Fruit fly (Drosophila melanogaster): Measurements from ENCODE around the gene CG43861.

The CG43861 gene

dm6 chr2L:19932523-19932922 is 84.6 kb downstream of the CG43861 start:
- TF ChIP-seq EcR (GFP tag; optimal IDR thresholded peaks at IDR 0.05) (no peak), CG4496 (GFP tag; IDR thresholded peaks at IDR 0.05) (no peak), CG9948 (tag; optimal IDR thresholded peaks at IDR 0.05) (no peak), CG10348 (GFP tag; IDR thresholded peaks at IDR 0.05) (no peak), rn (GFP tag; IDR thresholded peaks at IDR 0.05) (no peak), gl (tag; optimal IDR thresholded peaks at IDR 0.05) (no peak), CG8159 (tag; optimal IDR thresholded peaks at IDR 0.05) (no peak), D1 (tag; optimal IDR thresholded peaks at IDR 0.05) (no peak), Pif1B (GFP tag; optimal IDR thresholded peaks at IDR 0.05) (no peak), CG34367 (tag; optimal IDR thresholded peaks at IDR 0.05) (no peak), CG32121 (GFP tag; IDR thresholded peaks at IDR 0.05) (no peak), CG17806 (tag; optimal IDR thresholded peaks at IDR 0.05) (no peak), CG14655 (GFP tag; optimal IDR thresholded peaks at IDR 0.05) (no peak), Pif1A (GFP tag; optimal IDR thresholded peaks at IDR 0.05) (no peak)

- peak; percentile 38 for TF ChIP-seq CG15710 (tag; optimal IDR thresholded peaks at IDR 0.05)
- TF ChIP-seq CG9948 (tag; optimal IDR thresholded peaks at IDR 0.05), result peak; percentile 0
- TF ChIP-seq CG13204 (GFP tag; optimal IDR thresholded peaks at IDR 0.05), result no peak
- TF ChIP-seq CG4496 (GFP tag; IDR thresholded peaks at IDR 0.05), result peak; percentile 33; the same call in 1 of the 3 replicates
- no peak for TF ChIP-seq CG10348 (GFP tag; IDR thresholded peaks at IDR 0.05)
- TF ChIP-seq CG8159 (tag; optimal IDR thresholded peaks at IDR 0.05), result peak; percentile 33
- TF ChIP-seq Ets98B (GFP tag; IDR thresholded peaks at IDR 0.05), result no peak
- peak; percentile 25 for TF ChIP-seq Pif1B (GFP tag; optimal IDR thresholded peaks at IDR 0.05)
- peak; percentile 6 for TF ChIP-seq Pif1A (GFP tag; optimal IDR thresholded peaks at IDR 0.05)
These were observed 87.0 kb downstream of the CG43861 start for dm6 chr2L:19930102-19930501.

dm6 chr2L:19923786-19924185 is 93.3 kb downstream of the CG43861 start:
- TF ChIP-seq D1 (tag; optimal IDR thresholded peaks at IDR 0.05), result no peak
- no peak for TF ChIP-seq CG14655 (GFP tag; optimal IDR thresholded peaks at IDR 0.05)
- TF ChIP-seq EcR (GFP tag; optimal IDR thresholded peaks at IDR 0.05), result no peak
- TF ChIP-seq CG8159 (tag; optimal IDR thresholded peaks at IDR 0.05), result no peak
- TF ChIP-seq CG12605 (GFP tag; IDR thresholded peaks at IDR 0.05), result no peak
